Fruit fly (Drosophila melanogaster): Measurements from ENCODE around the gene CG6271.

DNA sequence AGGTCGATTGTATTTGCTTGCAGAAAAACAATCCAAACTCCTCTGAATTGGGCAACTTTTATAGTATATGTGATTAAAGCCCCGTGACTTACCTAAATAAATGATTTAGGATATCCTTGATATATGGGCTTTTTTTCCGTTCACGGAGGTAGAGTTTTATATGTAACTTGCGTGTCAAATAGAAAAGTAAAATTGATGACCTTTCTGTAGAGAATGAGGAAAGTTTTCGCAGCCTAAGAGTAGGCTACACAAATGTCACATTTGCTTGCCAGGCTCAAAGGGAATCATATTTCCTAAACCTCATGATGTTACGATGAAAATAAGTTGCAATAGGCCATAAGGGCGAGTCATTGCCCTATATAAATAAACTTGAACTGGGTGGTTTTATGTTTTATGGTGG, 30.2 kb upstream of the CG6271 start:
- TF ChIP-seq BEAF-32 (GFP tag; optimal IDR thresholded peaks at IDR 0.05) (no peak), tup (GFP tag; optimal IDR thresholded peaks at IDR 0.05) (no peak)
